Worm (Caenorhabditis elegans) whole organism, young adult: ENCODE measurements around the gene cnnm-3.

ENCODE experiments used
- K12H6.12 ChIP-seq: fragments of 200-800 bp; sonication (Bioruptor generic); optimal IDR thresholded peaks from 2 replicates; lab custom pipeline; 2018; ENCODE audit warnings: mild to moderate bottlenecking, missing genetic modification characterization, missing compliant biosample characterization
- Y79H2A.3 ChIP-seq: fragments of 200-800 bp; sonication (Bioruptor generic); conservative IDR thresholded peaks from 2 replicates; pipeline ENCODE4 v1.3.6; 2022; ENCODE audit warnings: missing genetic modification reagents, missing genetic modification characterization, missing compliant biosample characterization
- aptf-3 ChIP-seq: fragments of 200-800 bp; sonication (Bioruptor generic); IDR thresholded peaks from 2 replicates; pipeline ENCODE4 v1.3.6; 2022; ENCODE audit warnings: missing genetic modification characterization, missing compliant biosample characterization
- efl-1 ChIP-seq: fragments of 150-350 bp; optimal IDR thresholded peaks from 2 replicates; lab custom pipeline; 2014; ENCODE audit warnings: missing biosample characterization, missing genetic modification reagents, missing genetic modification characterization
- egl-44 ChIP-seq: fragments of 200-800 bp; sonication (Bioruptor generic); IDR thresholded peaks from 2 replicates; pipeline ENCODE4 v1.3.6; 2022; ENCODE audit warnings: missing genetic modification reagents, missing genetic modification characterization, missing compliant biosample characterization
- lag-1 ChIP-seq: fragments of 200-800 bp; sonication (Bioruptor generic); IDR thresholded peaks from 2 replicates; pipeline ENCODE4 v1.3.6; 2022; ENCODE audit warnings: missing genetic modification reagents, missing genetic modification characterization, missing compliant biosample characterization
- lin-40 ChIP-seq: sonication (generic microtip); optimal IDR thresholded peaks from 2 replicates; lab custom pipeline; 2016; ENCODE audit warnings: missing genetic modification characterization, mild to moderate bottlenecking, missing compliant biosample characterization, missing genotype, missing genetic modification reagents
- mxl-1 ChIP-seq: sonication (generic microtip); optimal IDR thresholded peaks from 2 replicates; lab custom pipeline; 2016; ENCODE audit warnings: missing genetic modification characterization, missing compliant biosample characterization
- pha-4 ChIP-seq: fragments of 150-350 bp; sonication (generic microtip); optimal IDR thresholded peaks from 2 replicates; lab custom pipeline; 2014; ENCODE audit warnings: missing biosample characterization, missing genetic modification reagents, missing genetic modification characterization
- sea-2 ChIP-seq: fragments of 200-800 bp; sonication (Bioruptor generic); IDR thresholded peaks from 2 replicates; pipeline ENCODE4 v1.3.6; 2022; ENCODE audit warnings: missing genetic modification characterization, missing compliant biosample characterization
- unc-62 ChIP-seq: fragments of 150-350 bp; optimal IDR thresholded peaks from 2 replicates; lab custom pipeline; 2014; ENCODE audit warnings: missing biosample characterization, missing genetic modification reagents, missing genetic modification characterization
- xnd-1 ChIP-seq: sonication (generic microtip); optimal IDR thresholded peaks from 2 replicates; lab custom pipeline; 2016; ENCODE audit warnings: missing genotype, missing genetic modification reagents, missing genetic modification characterization, missing compliant biosample characterization
- ztf-22 ChIP-seq: fragments of 200-800 bp; sonication (Bioruptor generic); optimal IDR thresholded peaks from 2 replicates; lab custom pipeline; 2018; ENCODE audit warnings: mild to moderate bottlenecking, missing genetic modification characterization, moderate library complexity, missing compliant biosample characterization
- ztf-6 ChIP-seq: fragments of 200-800 bp; sonication (Bioruptor generic); IDR thresholded peaks from 2 replicates; pipeline ENCODE4 v1.3.6; 2022; ENCODE audit warnings: missing genetic modification reagents, missing genetic modification characterization, missing compliant biosample characterization

DNA sequence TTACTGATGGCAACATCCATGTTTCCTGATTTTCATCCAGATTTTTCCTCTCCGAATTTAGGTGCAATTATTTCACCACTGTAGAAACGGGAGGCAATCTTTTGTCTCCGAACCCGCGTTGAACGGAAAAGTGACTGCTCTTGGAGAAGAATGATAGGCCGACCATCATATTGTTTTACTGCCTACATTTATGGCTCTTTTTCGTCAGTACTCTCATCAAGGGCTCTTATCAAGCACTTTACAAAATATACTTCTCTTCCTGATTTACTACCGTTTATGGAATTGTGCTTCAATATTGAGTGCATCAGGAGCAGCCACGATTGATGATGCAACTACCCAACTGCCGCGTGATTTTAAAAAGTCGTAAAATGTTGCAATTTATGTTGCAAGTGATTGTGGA lies 8.7 kb upstream of the cnnm-3 start:
- TF ChIP-seq lag-1 (GFP tag; lab: Robert Waterston, UW) (no peak), xnd-1 (tag; lab: Kevin White, UChicago) (no peak), Y79H2A.3 (GFP tag; lab: Robert Waterston, UW) (no peak), efl-1 (GFP tag; lab: Kevin White, UChicago) (no peak), mxl-1 (tag; lab: Kevin White, UChicago) (no peak), pha-4 (tag; lab: Kevin White, UChicago) (no peak), aptf-3 (GFP tag; lab: Robert Waterston, UW) (no peak), ztf-6 (GFP tag; lab: Robert Waterston, UW) (no peak), K12H6.12 (tag; lab: Kevin White, UChicago) (no peak), sea-2 (no peak), lin-40 (no peak), egl-44 (no peak), ztf-22 (GFP tag; lab: Kevin White, UChicago) (no peak), unc-62 (GFP tag; lab: Kevin White, UChicago) (no peak)
